Worm (Caenorhabditis elegans) whole organism, late embryonic: ENCODE data around the gene F32D8.11.

Source experiments
- C08G9.2 ChIP-seq: sonication (generic microtip); optimal IDR thresholded peaks from 2 replicates; lab custom pipeline; 2016; ENCODE audit warnings: mild to moderate bottlenecking, missing genetic modification characterization, moderate library complexity, missing compliant biosample characterization
- C38D4.7 ChIP-seq: fragments of 200-800 bp; sonication (Bioruptor generic); optimal IDR thresholded peaks from 2 replicates; lab custom pipeline; 2018; ENCODE audit warnings: mild to moderate bottlenecking, missing genetic modification characterization, moderate library complexity, missing compliant biosample characterization
- K02D7.2 ChIP-seq: sonication (generic microtip); optimal IDR thresholded peaks from 2 replicates; lab custom pipeline; 2017; ENCODE audit warnings: mild to moderate bottlenecking, missing genetic modification characterization, missing compliant biosample characterization
- K09A11.1 ChIP-seq: sonication (generic microtip); optimal IDR thresholded peaks from 2 replicates; lab custom pipeline; 2017; ENCODE audit warnings: antibody characterized with exemption, mild to moderate bottlenecking, missing genetic modification characterization, missing compliant biosample characterization; ENCODE audit not compliant: insufficient read depth
- T23F11.4 ChIP-seq: fragments of 200-800 bp; sonication (Bioruptor generic); optimal IDR thresholded peaks from 2 replicates; lab custom pipeline; 2018; ENCODE audit warnings: mild to moderate bottlenecking, missing genetic modification characterization, missing compliant biosample characterization
- Y22D7AL.16 ChIP-seq: sonication (generic microtip); optimal IDR thresholded peaks from 2 replicates; lab custom pipeline; 2016; ENCODE audit warnings: missing genetic modification characterization, missing compliant biosample characterization
- ama-1 ChIP-seq: fragments of 150-350 bp; optimal IDR thresholded peaks from 2 replicates; lab custom pipeline; 2014
- ceh-14 ChIP-seq: sonication (generic microtip); optimal IDR thresholded peaks from 2 replicates; lab custom pipeline; 2016; ENCODE audit warnings: missing genotype, missing genetic modification characterization, missing compliant biosample characterization
- ceh-18 ChIP-seq: sonication (generic microtip); optimal IDR thresholded peaks from 2 replicates; lab custom pipeline; 2016; ENCODE audit warnings: missing genetic modification characterization, missing compliant biosample characterization
- ceh-19 ChIP-seq: fragments of 200-800 bp; sonication (Bioruptor generic); optimal IDR thresholded peaks from 2 replicates; lab custom pipeline; 2018; ENCODE audit warnings: mild to moderate bottlenecking, missing genetic modification characterization, missing compliant biosample characterization
- ceh-2 ChIP-seq: sonication (generic microtip); optimal IDR thresholded peaks from 2 replicates; lab custom pipeline; 2016; ENCODE audit warnings: missing genotype, missing genetic modification characterization, missing compliant biosample characterization
- ceh-24 ChIP-seq: sonication (generic microtip); optimal IDR thresholded peaks from 2 replicates; lab custom pipeline; 2016; ENCODE audit warnings: mild to moderate bottlenecking, missing genetic modification characterization, missing compliant biosample characterization
- ceh-30 ChIP-seq: fragments of 150-350 bp; optimal IDR thresholded peaks from 2 replicates; lab custom pipeline; 2014; ENCODE audit warnings: missing biosample characterization, missing genetic modification characterization
- ceh-34 ChIP-seq: sonication (generic microtip); optimal IDR thresholded peaks from 2 replicates; lab custom pipeline; 2016; ENCODE audit warnings: mild to moderate bottlenecking, missing genetic modification characterization, missing compliant biosample characterization
- ceh-45 ChIP-seq: fragments of 200-800 bp; sonication (Bioruptor generic); IDR thresholded peaks from 2 replicates; pipeline ENCODE4 v1.3.6; 2022; ENCODE audit warnings: missing genetic modification reagents, missing genetic modification characterization, missing compliant biosample characterization
- ceh-48 ChIP-seq: sonication (generic microtip); optimal IDR thresholded peaks from 2 replicates; lab custom pipeline; 2016; ENCODE audit warnings: missing genetic modification characterization, inconsistent platforms, missing compliant biosample characterization
- ceh-6 ChIP-seq: fragments of 200-800 bp; sonication (Bioruptor generic); optimal IDR thresholded peaks from 2 replicates; lab custom pipeline; 2018; ENCODE audit warnings: mild to moderate bottlenecking, missing genetic modification characterization, missing compliant biosample characterization
- ceh-9 ChIP-seq: sonication (generic microtip); optimal IDR thresholded peaks from 2 replicates; lab custom pipeline; 2016; ENCODE audit warnings: mild to moderate bottlenecking, missing genetic modification characterization, inconsistent platforms, missing compliant biosample characterization
- che-1 ChIP-seq: sonication (generic microtip); optimal IDR thresholded peaks from 2 replicates; lab custom pipeline; 2016; ENCODE audit warnings: mild to moderate bottlenecking, missing genetic modification characterization, missing compliant biosample characterization
- dmd-4 ChIP-seq: sonication (generic microtip); optimal IDR thresholded peaks from 2 replicates; lab custom pipeline; 2016; ENCODE audit warnings: borderline replicate concordance, missing genetic modification characterization, missing compliant biosample characterization
- dve-1 ChIP-seq: sonication (generic microtip); optimal IDR thresholded peaks from 2 replicates; lab custom pipeline; 2017; ENCODE audit warnings: antibody characterized with exemption, mild to moderate bottlenecking, missing genetic modification characterization, missing compliant biosample characterization
- elt-2 ChIP-seq: sonication (generic microtip); optimal IDR thresholded peaks from 2 replicates; lab custom pipeline; 2016; ENCODE audit warnings: missing genetic modification reagents, missing genetic modification characterization, missing compliant biosample characterization
- elt-4 ChIP-seq: sonication (generic microtip); optimal IDR thresholded peaks from 2 replicates; lab custom pipeline; 2016; ENCODE audit warnings: missing genetic modification characterization, missing compliant biosample characterization
- ets-4 ChIP-seq: sonication (generic microtip); optimal IDR thresholded peaks from 2 replicates; lab custom pipeline; 2016; ENCODE audit warnings: missing genetic modification characterization, missing compliant biosample characterization
- fax-1 ChIP-seq: sonication (generic microtip); optimal IDR thresholded peaks from 2 replicates; lab custom pipeline; 2016; ENCODE audit warnings: missing genotype, missing genetic modification characterization, missing compliant biosample characterization
- fkh-6 ChIP-seq: sonication (generic microtip); optimal IDR thresholded peaks from 2 replicates; lab custom pipeline; 2016; ENCODE audit warnings: missing genetic modification characterization, missing compliant biosample characterization
- gmeb-2 ChIP-seq: sonication (generic microtip); optimal IDR thresholded peaks from 2 replicates; lab custom pipeline; 2016; ENCODE audit warnings: missing genetic modification characterization, inconsistent platforms, missing compliant biosample characterization
- hlh-13 ChIP-seq: fragments of 200-800 bp; sonication (Bioruptor generic); optimal IDR thresholded peaks from 2 replicates; lab custom pipeline; 2018; ENCODE audit warnings: mild to moderate bottlenecking, missing genetic modification characterization, missing compliant biosample characterization
- hlh-15 ChIP-seq: sonication (generic microtip); optimal IDR thresholded peaks from 2 replicates; lab custom pipeline; 2016; ENCODE audit warnings: missing genetic modification characterization, missing compliant biosample characterization
- hlh-30 ChIP-seq: sonication (generic microtip); optimal IDR thresholded peaks from 2 replicates; lab custom pipeline; 2017; ENCODE audit warnings: antibody characterized with exemption, missing genetic modification characterization, missing compliant biosample characterization; ENCODE audit not compliant: insufficient read depth
- hlh-6 ChIP-seq: sonication (generic microtip); optimal IDR thresholded peaks from 2 replicates; lab custom pipeline; 2016; ENCODE audit warnings: missing genotype, missing genetic modification characterization, missing compliant biosample characterization
- hlh-8 ChIP-seq: sonication (generic microtip); optimal IDR thresholded peaks from 2 replicates; lab custom pipeline; 2016; ENCODE audit warnings: missing genotype, missing genetic modification characterization, missing compliant biosample characterization
- lim-6 ChIP-seq: sonication (generic microtip); optimal IDR thresholded peaks from 2 replicates; lab custom pipeline; 2016; ENCODE audit warnings: missing genetic modification characterization, missing compliant biosample characterization
- madf-2 ChIP-seq: sonication (generic microtip); optimal IDR thresholded peaks from 2 replicates; lab custom pipeline; 2017; ENCODE audit warnings: missing genetic modification characterization, missing compliant biosample characterization
- mec-3 ChIP-seq: sonication (generic microtip); optimal IDR thresholded peaks from 2 replicates; lab custom pipeline; 2016; ENCODE audit warnings: borderline replicate concordance, missing genetic modification characterization, missing compliant biosample characterization
- nfya-1 ChIP-seq: sonication (generic microtip); optimal IDR thresholded peaks from 2 replicates; lab custom pipeline; 2017; ENCODE audit warnings: missing genetic modification characterization, mild to moderate bottlenecking, missing compliant biosample characterization, antibody characterized with exemption, moderate library complexity
- nhr-11 ChIP-seq: fragments of 150-350 bp; optimal IDR thresholded peaks from 2 replicates; lab custom pipeline; 2014; ENCODE audit warnings: missing biosample characterization, missing genetic modification characterization
- nhr-232 ChIP-seq: sonication (generic microtip); optimal IDR thresholded peaks from 2 replicates; lab custom pipeline; 2016; ENCODE audit warnings: missing genetic modification characterization, missing compliant biosample characterization
- pag-3 ChIP-seq: sonication (generic microtip); optimal IDR thresholded peaks from 2 replicates; lab custom pipeline; 2016; ENCODE audit warnings: missing compliant biosample characterization, missing genetic modification characterization, borderline replicate concordance
- pat-9 ChIP-seq: fragments of 200-800 bp; sonication (Bioruptor generic); optimal IDR thresholded peaks from 2 replicates; lab custom pipeline; 2018; ENCODE audit warnings: mild to moderate bottlenecking, missing genetic modification characterization, moderate library complexity, missing compliant biosample characterization
- pax-1 ChIP-seq: fragments of 150-350 bp; optimal IDR thresholded peaks from 2 replicates; lab custom pipeline; 2014; ENCODE audit warnings: missing biosample characterization, missing genetic modification characterization
- pros-1 ChIP-seq: fragments of 150-350 bp; optimal IDR thresholded peaks from 2 replicates; lab custom pipeline; 2014; ENCODE audit warnings: missing biosample characterization, missing genetic modification reagents, missing genetic modification characterization
- ref-2 ChIP-seq: sonication (generic microtip); optimal IDR thresholded peaks from 2 replicates; lab custom pipeline; 2016; ENCODE audit warnings: missing genetic modification characterization, missing compliant biosample characterization
- rnt-1 ChIP-seq: sonication (generic microtip); optimal IDR thresholded peaks from 2 replicates; lab custom pipeline; 2016; ENCODE audit warnings: missing genetic modification characterization, missing compliant biosample characterization
- sdc-2 ChIP-seq: sonication (generic microtip); optimal IDR thresholded peaks from 2 replicates; lab custom pipeline; 2016; ENCODE audit warnings: missing genotype, missing genetic modification characterization, missing compliant biosample characterization
- sox-4 ChIP-seq: sonication (generic microtip); optimal IDR thresholded peaks from 2 replicates; lab custom pipeline; 2017; ENCODE audit warnings: mild to moderate bottlenecking, missing genetic modification characterization, inconsistent platforms, missing compliant biosample characterization
- tbx-2 ChIP-seq: sonication (generic microtip); optimal IDR thresholded peaks from 2 replicates; lab custom pipeline; 2016; ENCODE audit warnings: missing genetic modification characterization, missing compliant biosample characterization
- unc-3 ChIP-seq, 2 experiments: fragments of 200-800 bp in 1 of 2; sonication (Bioruptor generic) in 1 of 2; sonication (generic microtip) in 1 of 2; conservative IDR thresholded peaks in 1 of 2; optimal IDR thresholded peaks in 1 of 2; 2 replicates each; pipeline versions ENCODE4 v1.3.6 to Lab custom; 2016 to 2022; ENCODE audit warnings: missing compliant biosample characterization in 2 of 2, missing genetic modification characterization in 2 of 2, missing genetic modification reagents in 1 of 2
- unc-42 ChIP-seq: sonication (generic microtip); optimal IDR thresholded peaks from 2 replicates; lab custom pipeline; 2016; ENCODE audit warnings: missing genotype, missing genetic modification characterization, missing compliant biosample characterization
- unc-55 ChIP-seq: sonication (generic microtip); optimal IDR thresholded peaks from 2 replicates; lab custom pipeline; 2017; ENCODE audit warnings: missing biosample characterization, missing genetic modification reagents, missing genetic modification characterization
- unc-86 ChIP-seq: sonication (generic microtip); optimal IDR thresholded peaks from 2 replicates; lab custom pipeline; 2016; ENCODE audit warnings: missing genetic modification characterization, missing compliant biosample characterization
- zip-5 ChIP-seq: sonication (generic microtip); optimal IDR thresholded peaks from 2 replicates; lab custom pipeline; 2016; ENCODE audit warnings: missing genetic modification characterization, missing compliant biosample characterization
- ztf-16 ChIP-seq: sonication (generic microtip); optimal IDR thresholded peaks from 2 replicates; lab custom pipeline; 2017; ENCODE audit warnings: missing genetic modification characterization, missing compliant biosample characterization

Gene F32D8.11

DNA sequence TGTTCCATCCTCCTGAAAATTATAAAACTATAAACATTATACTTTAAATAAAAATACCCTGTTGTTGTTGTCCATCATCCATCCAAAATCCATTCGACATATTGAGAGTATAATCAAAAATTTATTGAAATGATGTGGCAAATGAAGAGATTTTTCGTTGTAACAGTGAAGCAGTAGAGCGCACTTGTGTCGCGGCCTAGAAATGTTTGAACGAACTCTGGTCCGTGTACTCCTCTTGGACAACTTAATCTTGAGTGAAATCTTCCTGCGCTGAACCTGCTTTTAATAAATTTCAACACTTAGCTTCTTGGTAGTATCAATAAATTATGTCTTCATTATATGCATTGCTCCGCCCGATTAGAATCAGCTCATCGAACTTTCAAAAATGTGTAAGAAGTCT lies 5.7 kb upstream of the F32D8.11 start, which contains the start of the genes F32D8.14 and F32D8.5:
Gene F32D8.14, minus strand, starts transcription at position 188 of the 400 bp plus-strand sequence.
Gene F32D8.5, plus strand, starts transcription at position 200 of the 400 bp plus-strand sequence.
- TF ChIP-seq C08G9.2 (tag; lab: Kevin White, UChicago) (peak; percentile 89), elt-2 (tag; lab: Kevin White, UChicago) (peak; percentile 47), ceh-18 (tag; lab: Kevin White, UChicago) (no peak), ceh-14 (tag; lab: Kevin White, UChicago) (peak; percentile 59), pros-1 (peak; percentile 24), nhr-232 (tag; lab: Kevin White, UChicago) (no peak), zip-5 (tag; lab: Kevin White, UChicago) (peak; percentile 49), ceh-2 (tag; lab: Kevin White, UChicago) (peak; percentile 75), tbx-2 (tag; lab: Kevin White, UChicago) (peak; percentile 80), sdc-2 (no peak), ceh-48 (no peak), unc-55 (peak; percentile 16), gmeb-2 (tag; lab: Kevin White, UChicago) (no peak), mec-3 (tag; lab: Kevin White, UChicago) (no peak), ets-4 (peak; percentile 76), K02D7.2 (tag; lab: Kevin White, UChicago) (no peak), hlh-8 (tag; lab: Kevin White, UChicago) (peak; percentile 66), hlh-15 (tag; lab: Kevin White, UChicago) (no peak), elt-4 (tag; lab: Kevin White, UChicago) (no peak), ceh-6 (GFP tag; lab: Kevin White, UChicago) (no peak), hlh-30 (tag; lab: Kevin White, UChicago) (no peak), unc-3 (GFP tag; conservative IDR thresholded peaks at IDR 0.05; lab: Robert Waterston, UW) (no peak), unc-3 (tag; optimal IDR thresholded peaks at IDR 0.05; lab: Kevin White, UChicago) (no peak), pat-9 (tag; lab: Kevin White, UChicago) (no peak), K09A11.1 (no peak), hlh-6 (no peak), fkh-6 (tag; lab: Kevin White, UChicago) (peak; percentile 0), pag-3 (no peak), ama-1 (lab: Kevin White, UChicago) (no peak), nhr-11 (tag; lab: Kevin White, UChicago) (no peak), ceh-9 (tag; lab: Kevin White, UChicago) (no peak), dmd-4 (tag; lab: Kevin White, UChicago) (no peak), ceh-24 (tag; lab: Kevin White, UChicago) (no peak), C38D4.7 (no peak), ceh-45 (GFP tag; lab: Robert Waterston, UW) (no peak), madf-2 (tag; lab: Kevin White, UChicago) (no peak), pax-1 (no peak), ztf-16 (tag; lab: Kevin White, UChicago) (no peak), sox-4 (tag; lab: Kevin White, UChicago) (no peak), nfya-1 (tag; lab: Kevin White, UChicago) (peak; percentile 43), dve-1 (tag; lab: Kevin White, UChicago) (peak; percentile 40), unc-86 (tag; lab: Kevin White, UChicago) (no peak), T23F11.4 (no peak), hlh-13 (GFP tag; lab: Kevin White, UChicago) (no peak), ceh-30 (tag; lab: Kevin White, UChicago) (no peak), ref-2 (tag; lab: Kevin White, UChicago) (peak; percentile 74), ceh-34 (tag; lab: Kevin White, UChicago) (peak; percentile 15), Y22D7AL.16 (tag; lab: Kevin White, UChicago) (no peak), rnt-1 (tag; lab: Kevin White, UChicago) (peak; percentile 45), unc-42 (tag; lab: Kevin White, UChicago) (peak; percentile 59), fax-1 (tag; lab: Kevin White, UChicago) (peak; percentile 52), ceh-19 (GFP tag; lab: Kevin White, UChicago) (no peak), lim-6 (no peak), che-1 (tag; lab: Kevin White, UChicago) (no peak)
